Worm (Caenorhabditis elegans): ENCODE results near the gene F13H8.11.

DNA sequence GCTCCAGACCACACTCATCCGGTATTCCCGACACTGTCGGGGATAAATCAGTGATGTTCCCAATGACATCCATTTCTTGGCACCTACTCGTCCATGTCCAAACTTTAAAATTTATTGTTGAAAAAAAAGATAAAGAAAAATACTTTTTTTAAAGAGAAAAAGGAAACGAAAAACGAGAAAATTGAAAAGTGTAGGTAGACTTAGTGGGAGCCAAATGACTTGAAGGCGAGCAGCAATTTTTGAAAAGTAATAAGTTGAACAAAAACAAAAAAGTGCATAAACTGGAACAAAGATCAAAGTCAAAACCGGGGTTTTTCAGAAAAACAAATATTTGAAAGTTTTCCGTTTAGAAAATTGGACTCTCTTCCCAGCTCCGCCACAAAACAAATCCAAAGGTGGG is 51.7 kb downstream of the F13H8.11 start, which contains the start of gene daf-37:
- TF ChIP-seq lsy-27 (tag; optimal IDR thresholded peaks at IDR 0.05; ENCODE audit: borderline replicate concordance, insufficient read depth) (no peak), unc-62 (GFP tag; optimal IDR thresholded peaks at IDR 0.05) (no peak), pha-4 (tag; optimal IDR thresholded peaks at IDR 0.05) (no peak), aptf-2 (GFP tag; conservative IDR thresholded peaks at IDR 0.05) (no peak), snpc-1.3 (tag; optimal IDR thresholded peaks at IDR 0.05; ENCODE audit: insufficient read depth) (no peak)

Data from whole organism, young adult.